Worm (Caenorhabditis elegans): Measurements from ENCODE around the gene ZC196.2.

Gene ZC196.2

ce11 chrV:8762861-8763260, 23.6 kb downstream of the ZC196.2 start, which contains the start of gene B0507.8:
Gene B0507.8, minus strand, starts transcription at chrV:8762961.
- no peak for TF ChIP-seq unc-62 (GFP tag; optimal IDR thresholded peaks at IDR 0.05)

ce11 chrV:8765938-8766337, 26.7 kb downstream of the ZC196.2 start, which contains the start of gene B0507.9:
Gene B0507.9, minus strand, starts transcription at chrV:8766038.
- TF ChIP-seq unc-62 (GFP tag; optimal IDR thresholded peaks at IDR 0.05) = no peak

- TF ChIP-seq unc-62 (GFP tag; optimal IDR thresholded peaks at IDR 0.05) = no peak
These were observed 27.8 kb downstream of the ZC196.2 start for ce11 chrV:8767041-8767440.

- TF ChIP-seq unc-62 (GFP tag; optimal IDR thresholded peaks at IDR 0.05) = no peak
These were observed 28.3 kb downstream of the ZC196.2 start for ce11 chrV:8767493-8767892.

- TF ChIP-seq unc-62 (GFP tag; optimal IDR thresholded peaks at IDR 0.05) = no peak
These were observed 29.3 kb downstream of the ZC196.2 start, which contains the start of gene B0507.3 for ce11 chrV:8768481-8768959. Gene B0507.3, plus strand, starts transcription at chrV:8768909.

- TF ChIP-seq unc-62 (GFP tag; optimal IDR thresholded peaks at IDR 0.05) = no peak
These were observed 29.9 kb downstream of the ZC196.2 start for ce11 chrV:8769154-8769553.

ce11 chrV:8771599-8771998, 32.4 kb downstream of the ZC196.2 start, which contains the start of gene srx-115:
Gene srx-115, plus strand, starts transcription at chrV:8771899.
- TF ChIP-seq unc-62 (GFP tag; optimal IDR thresholded peaks at IDR 0.05) = no peak

- TF ChIP-seq unc-62 (GFP tag; optimal IDR thresholded peaks at IDR 0.05) = no peak
These were observed 34.7 kb downstream of the ZC196.2 start, which contains the start of gene B0507.2 for ce11 chrV:8773826-8774382. Gene B0507.2, plus strand, starts transcription at chrV:8774332.

ce11 chrV:8776270-8776669, 37.0 kb downstream of the ZC196.2 start, which contains the start of gene B0507.1:
Gene B0507.1, plus strand, starts transcription at chrV:8776570.
- TF ChIP-seq unc-62 (GFP tag; optimal IDR thresholded peaks at IDR 0.05) = no peak

- no peak for TF ChIP-seq unc-62 (GFP tag; optimal IDR thresholded peaks at IDR 0.05)
These were observed 41.9 kb downstream of the ZC196.2 start for ce11 chrV:8781164-8781563.

ce11 chrV:8782112-8782511, 42.9 kb downstream of the ZC196.2 start:
- TF ChIP-seq unc-62 (GFP tag; optimal IDR thresholded peaks at IDR 0.05) = no peak

ce11 chrV:8784485-8784884, 45.2 kb downstream of the ZC196.2 start:
- TF ChIP-seq unc-62 (GFP tag; optimal IDR thresholded peaks at IDR 0.05) = no peak

ce11 chrV:8785526-8785925, 46.3 kb downstream of the ZC196.2 start:
- TF ChIP-seq unc-62 (GFP tag; optimal IDR thresholded peaks at IDR 0.05) = no peak

ce11 chrV:8786245-8786644, 47.0 kb downstream of the ZC196.2 start, which contains the start of gene sup-37:
Gene sup-37, plus strand, starts transcription at chrV:8786545.
- no peak for TF ChIP-seq unc-62 (GFP tag; optimal IDR thresholded peaks at IDR 0.05)

- no peak for TF ChIP-seq unc-62 (GFP tag; optimal IDR thresholded peaks at IDR 0.05)
These were observed 50.1 kb downstream of the ZC196.2 start for ce11 chrV:8789345-8789744.

All from whole organism, dauer.